Worm (Caenorhabditis elegans) whole organism, L4/young adult: ENCODE results near the gene ftn-1.
A peak's percentile ranks its signal among the peaks of the same experiment; 100 is the strongest.

Source experiments
- W03F9.2 ChIP-seq: fragments of 150-350 bp; optimal IDR thresholded peaks from 2 replicates; lab custom pipeline; 2014; ENCODE audit warnings: missing biosample characterization, missing genetic modification characterization
- dao-5 ChIP-seq: sonication (generic microtip); optimal IDR thresholded peaks from 2 replicates; lab custom pipeline; 2016; ENCODE audit warnings: missing genotype, missing genetic modification characterization, moderate library complexity, missing compliant biosample characterization
- him-1 ChIP-seq: sonication (generic microtip); optimal IDR thresholded peaks from 2 replicates; lab custom pipeline; 2016; ENCODE audit warnings: missing genotype, missing genetic modification reagents, missing genetic modification characterization, missing compliant biosample characterization

The ftn-1 gene

ce11 chrV:7547479-7547878, at the start of gene ftn-1:
ftn-1 (minus strand) TSS chrV:7547579.
- no peak for TF ChIP-seq him-1 (tag; lab: Kevin White, UChicago)
- TF ChIP-seq W03F9.2 (tag; lab: Kevin White, UChicago), result no peak
- no peak for TF ChIP-seq dao-5 (tag; lab: Kevin White, UChicago)

- TF ChIP-seq W03F9.2 (tag; lab: Kevin White, UChicago), result no peak
- no peak for TF ChIP-seq him-1 (tag; lab: Kevin White, UChicago)
- no peak for TF ChIP-seq dao-5 (tag; lab: Kevin White, UChicago)
These were observed 47.8 kb upstream of the ftn-1 start for ce11 chrV:7595132-7595531.

DNA sequence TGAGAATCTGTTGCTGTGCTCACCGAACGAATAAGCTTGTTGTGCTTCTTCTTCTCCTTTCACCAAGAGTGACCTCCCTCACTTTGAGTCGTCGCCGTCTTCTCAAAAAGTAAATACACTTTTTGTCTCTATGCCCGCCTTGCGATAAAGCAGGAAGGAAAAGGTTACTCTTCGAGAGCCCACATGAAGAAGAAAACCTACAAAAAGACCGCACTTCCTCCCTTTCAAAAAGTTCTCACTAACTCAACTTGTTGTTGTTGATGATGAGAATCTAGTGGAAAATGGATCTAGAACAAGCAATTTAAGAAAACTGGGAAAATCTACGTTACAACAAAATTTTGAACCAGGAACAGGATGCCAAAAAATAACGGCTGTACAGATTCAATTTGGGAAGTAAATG, 43.1 kb upstream of the ftn-1 start, which contains the start of gene C50E3.6:
Gene C50E3.6, minus strand, starts transcription at position 101 of the 400 bp plus-strand sequence.
- no peak for TF ChIP-seq dao-5 (tag; lab: Kevin White, UChicago)
- TF ChIP-seq W03F9.2 (tag; lab: Kevin White, UChicago), result no peak
- no peak for TF ChIP-seq him-1 (tag; lab: Kevin White, UChicago)

ce11 chrV:7587637-7588036, 40.3 kb upstream of the ftn-1 start, which contains the start of the genes F19F10.11 and C50E3.5:
F19F10.11 (minus strand) TSS chrV:7587704.
C50E3.5 (plus strand) TSS chrV:7587996.
- TF ChIP-seq dao-5 (tag; lab: Kevin White, UChicago), result no peak
- no peak for TF ChIP-seq him-1 (tag; lab: Kevin White, UChicago)
- TF ChIP-seq W03F9.2 (tag; lab: Kevin White, UChicago), result peak; percentile 64

ce11 chrV:7580378-7580777, 33.0 kb upstream of the ftn-1 start, which contains the start of gene ets-6:
ets-6 (minus strand) TSS chrV:7580546.
- TF ChIP-seq W03F9.2 (tag; lab: Kevin White, UChicago) (peak; percentile 28), him-1 (tag; lab: Kevin White, UChicago) (no peak), dao-5 (tag; lab: Kevin White, UChicago) (no peak)

- no peak for TF ChIP-seq dao-5 (tag; lab: Kevin White, UChicago)
- TF ChIP-seq W03F9.2 (tag; lab: Kevin White, UChicago), result no peak
- TF ChIP-seq him-1 (tag; lab: Kevin White, UChicago), result no peak
These were observed 28.2 kb upstream of the ftn-1 start, which contains the start of the genes snu-66 and ints-9 for ce11 chrV:7575563-7575962. snu-66 (minus strand) TSS chrV:7575670. ints-9 (plus strand) TSS chrV:7575802.

- TF ChIP-seq him-1 (tag; lab: Kevin White, UChicago) (no peak), W03F9.2 (tag; lab: Kevin White, UChicago) (no peak), dao-5 (tag; lab: Kevin White, UChicago) (no peak)
These were observed 23.6 kb upstream of the ftn-1 start, which contains the start of gene F19F10.14 for ce11 chrV:7570955-7571354. F19F10.14 (minus strand) TSS chrV:7571055.

- TF ChIP-seq W03F9.2 (tag; lab: Kevin White, UChicago) (no peak), dao-5 (tag; lab: Kevin White, UChicago) (no peak), him-1 (tag; lab: Kevin White, UChicago) (no peak)
These were observed 22.9 kb upstream of the ftn-1 start, which contains the start of gene clec-212 for ce11 chrV:7570290-7570689. clec-212 (minus strand) TSS chrV:7570390.

DNA sequence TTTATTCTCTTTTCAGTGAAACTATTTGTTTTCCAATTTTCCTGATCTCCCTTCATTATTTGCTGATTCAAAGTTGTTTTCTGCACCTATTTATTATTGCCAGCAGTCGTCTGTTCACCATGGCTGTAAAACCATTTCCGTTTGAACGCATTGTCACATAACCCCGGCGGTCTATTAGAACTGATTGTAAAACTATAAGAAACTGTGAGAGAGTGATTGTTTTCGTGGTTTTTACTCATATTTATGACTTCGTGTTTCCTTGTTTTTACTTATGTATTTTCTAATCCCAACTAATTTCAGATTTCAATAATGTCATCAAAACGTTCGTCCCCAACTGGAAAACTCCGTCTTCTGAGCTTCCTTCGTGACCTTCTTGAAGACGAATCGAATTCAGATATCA, 15.6 kb upstream of the ftn-1 start, which contains the start of gene F19F10.1:
Gene F19F10.1, plus strand, starts transcription at position 301 of the 400 bp plus-strand sequence.
- TF ChIP-seq W03F9.2 (tag; lab: Kevin White, UChicago), result no peak
- TF ChIP-seq dao-5 (tag; lab: Kevin White, UChicago), result no peak
- no peak for TF ChIP-seq him-1 (tag; lab: Kevin White, UChicago)

ce11 chrV:7558693-7559092, 11.3 kb upstream of the ftn-1 start, which contains the start of gene ets-7:
ets-7 (minus strand) TSS chrV:7558793.
- no peak for TF ChIP-seq W03F9.2 (tag; lab: Kevin White, UChicago)
- no peak for TF ChIP-seq dao-5 (tag; lab: Kevin White, UChicago)
- TF ChIP-seq him-1 (tag; lab: Kevin White, UChicago), result no peak

DNA sequence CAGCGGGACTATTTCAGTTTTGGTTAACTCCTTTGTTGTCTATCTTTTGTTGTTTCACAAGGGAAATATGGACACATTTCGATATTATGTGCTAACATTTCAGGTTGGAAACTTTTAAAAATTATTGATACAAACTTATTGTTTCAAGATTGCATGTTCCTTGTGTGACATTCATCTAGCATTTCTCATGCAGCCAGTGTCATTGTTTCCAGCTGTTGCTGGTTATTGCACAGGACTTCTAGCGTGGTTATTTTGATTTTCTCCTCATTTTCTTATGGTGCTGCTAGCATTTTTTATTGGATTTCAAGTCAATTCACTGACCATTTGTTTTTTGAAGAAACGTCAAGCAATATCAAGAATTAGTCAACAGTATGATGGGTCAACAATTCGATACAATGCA, 8.5 kb upstream of the ftn-1 start:
- TF ChIP-seq dao-5 (tag; lab: Kevin White, UChicago) (no peak), him-1 (tag; lab: Kevin White, UChicago) (no peak), W03F9.2 (tag; lab: Kevin White, UChicago) (no peak)

ce11 chrV:7553873-7554362, 6.5 kb upstream of the ftn-1 start, which contains the start of gene ttr-10:
ttr-10 (minus strand) TSS chrV:7553923.
- TF ChIP-seq him-1 (tag; lab: Kevin White, UChicago) (no peak), dao-5 (tag; lab: Kevin White, UChicago) (no peak), W03F9.2 (tag; lab: Kevin White, UChicago) (no peak)

DNA sequence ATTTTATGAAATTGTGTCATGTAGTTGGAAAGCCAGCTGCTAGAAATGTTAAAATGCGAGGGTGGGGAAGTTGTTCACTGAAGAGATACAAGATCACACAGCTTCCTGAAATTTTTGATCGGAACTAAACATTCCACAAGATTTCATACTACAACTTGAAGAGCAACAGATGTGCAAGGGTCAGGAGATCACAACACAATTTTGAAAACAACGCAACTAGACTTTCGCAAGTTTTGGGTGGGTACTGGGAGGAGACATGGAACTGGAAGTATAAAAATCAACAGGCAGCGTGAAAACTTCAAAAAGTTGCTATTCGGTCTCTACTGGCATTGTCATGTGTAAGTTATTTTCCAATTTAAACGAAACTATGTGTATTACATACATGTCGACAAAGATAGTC, 4.4 kb upstream of the ftn-1 start, which contains the start of gene F19F10.3:
Gene F19F10.3, plus strand, starts transcription at position 301 of the 400 bp plus-strand sequence.
- TF ChIP-seq dao-5 (tag; lab: Kevin White, UChicago) (no peak), him-1 (tag; lab: Kevin White, UChicago) (no peak), W03F9.2 (tag; lab: Kevin White, UChicago) (no peak)
